6 worm cellular contexts compared by ENCODE assay signal in the genomic region with DNA sequence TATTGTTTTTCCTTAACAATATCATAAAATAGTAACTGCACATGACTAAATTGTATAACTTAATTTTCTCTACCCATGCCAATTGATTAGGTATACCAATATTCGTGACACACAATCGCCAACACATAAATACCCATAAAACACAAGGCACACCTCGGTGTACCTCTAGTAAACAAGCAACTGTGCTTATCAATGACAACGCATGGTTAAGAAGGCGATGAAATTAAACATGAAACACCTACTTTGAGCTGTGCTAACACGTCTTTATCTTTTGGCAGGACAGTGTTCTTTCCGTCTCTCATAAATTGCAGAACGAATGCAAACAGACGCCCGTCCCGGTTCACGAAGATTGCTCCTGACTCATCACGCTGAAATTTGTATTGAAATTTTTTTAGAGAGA.
TF ChIP-seq lines count a peak whose summit lies in the region.

No protein-coding gene starts in this region.

TF ChIP-seq in whole organism, L1 larva, 84 proteins besides CTCF, POLR2A, EP300 and RAD21 (continues in another document):
- TF ChIP-seq nhr-12 (tag; optimal IDR thresholded peaks at IDR 0.05; lab: Kevin White, UChicago): no peak
- TF ChIP-seq hpl-2 (GFP tag; optimal IDR thresholded peaks at IDR 0.05; lab: Kevin White, UChicago): no peak
- no peak for TF ChIP-seq nhr-28 (tag; optimal IDR thresholded peaks at IDR 0.05; lab: Kevin White, UChicago)
- peak; percentile 76 for TF ChIP-seq pqm-1 (tag; optimal IDR thresholded peaks at IDR 0.05; lab: Kevin White, UChicago)
- no peak for TF ChIP-seq nhr-19 (GFP tag; conservative IDR thresholded peaks at IDR 0.05; lab: Robert Waterston, UW)
- TF ChIP-seq elt-2 (tag; optimal IDR thresholded peaks at IDR 0.05; lab: Kevin White, UChicago): peak; percentile 88
- TF ChIP-seq ceh-88 (GFP tag; IDR thresholded peaks at IDR 0.05; lab: Robert Waterston, UW): no peak
- TF ChIP-seq unc-98 (GFP tag; IDR thresholded peaks at IDR 0.05; lab: Robert Waterston, UW): no peak
- no peak for TF ChIP-seq ceh-82 (tag; optimal IDR thresholded peaks at IDR 0.05; lab: Kevin White, UChicago)
- TF ChIP-seq lin-13 (GFP tag; optimal IDR thresholded peaks at IDR 0.05; lab: Kevin White, UChicago): no peak
- no peak for TF ChIP-seq aly-2 (tag; optimal IDR thresholded peaks at IDR 0.05; lab: Kevin White, UChicago)
- TF ChIP-seq nhr-76 (tag; optimal IDR thresholded peaks at IDR 0.05; lab: Kevin White, UChicago): no peak
- no peak for TF ChIP-seq mef-2 (tag; optimal IDR thresholded peaks at IDR 0.05; lab: Kevin White, UChicago)
- TF ChIP-seq mab-9 (GFP tag; IDR thresholded peaks at IDR 0.05; lab: Robert Waterston, UW): no peak
- TF ChIP-seq hlh-4 (tag; optimal IDR thresholded peaks at IDR 0.05; lab: Kevin White, UChicago): no peak

TF ChIP-seq in whole organism, L2 larva, 48 proteins besides CTCF, POLR2A, EP300 and RAD21:
- TF ChIP-seq fos-1 (tag; optimal IDR thresholded peaks at IDR 0.05; lab: Kevin White, UChicago) (peak; percentile 96), sma-3 (GFP tag; optimal IDR thresholded peaks at IDR 0.05; lab: Kevin White, UChicago) (peak; percentile 11), F13H6.1 (tag; optimal IDR thresholded peaks at IDR 0.05; lab: Kevin White, UChicago) (peak; percentile 21), gmeb-1 (tag; optimal IDR thresholded peaks at IDR 0.05; lab: Kevin White, UChicago) (peak; percentile 53), dmd-4 (tag; optimal IDR thresholded peaks at IDR 0.05; lab: Kevin White, UChicago) (no peak), ama-1 (optimal IDR thresholded peaks at IDR 0.05; lab: Kevin White, UChicago) (no peak), sma-9 (GFP tag; optimal IDR thresholded peaks at IDR 0.05; lab: Kevin White, UChicago) (peak; percentile 73), sma-9 (tag; optimal IDR thresholded peaks at IDR 0.05; lab: Kevin White, UChicago) (no peak), lsy-2 (tag; optimal IDR thresholded peaks at IDR 0.05; lab: Kevin White, UChicago) (peak in 1 of 2 experiments; percentile 1), nhr-129 (tag; optimal IDR thresholded peaks at IDR 0.05; lab: Kevin White, UChicago) (peak; percentile 14), crh-2 (tag; optimal IDR thresholded peaks at IDR 0.05; lab: Kevin White, UChicago) (peak; percentile 83)

TF ChIP-seq in whole organism, L3 larva, 47 proteins besides CTCF, POLR2A, EP300 and RAD21:
- TF ChIP-seq mdl-1 (tag; optimal IDR thresholded peaks at IDR 0.05; lab: Kevin White, UChicago) (no peak), pqm-1 (tag; optimal IDR thresholded peaks at IDR 0.05; lab: Kevin White, UChicago) (peak; percentile 96), eor-1 (tag; optimal IDR thresholded peaks at IDR 0.05; lab: Kevin White, UChicago) (no peak), ceh-16 (tag; optimal IDR thresholded peaks at IDR 0.05; lab: Kevin White, UChicago) (no peak), elt-2 (tag; optimal IDR thresholded peaks at IDR 0.05; lab: Kevin White, UChicago) (peak; percentile 97), sea-2 (GFP tag; optimal IDR thresholded peaks at IDR 0.05; lab: Kevin White, UChicago) (no peak), jun-1 (tag; optimal IDR thresholded peaks at IDR 0.05; lab: Kevin White, UChicago) (peak; percentile 23), lsy-12 (tag; optimal IDR thresholded peaks at IDR 0.05; lab: Kevin White, UChicago) (peak; percentile 5), nhr-12 (tag; optimal IDR thresholded peaks at IDR 0.05; lab: Kevin White, UChicago) (no peak), nhr-237 (tag; optimal IDR thresholded peaks at IDR 0.05; lab: Kevin White, UChicago) (no peak), pha-4 (tag; optimal IDR thresholded peaks at IDR 0.05; lab: Kevin White, UChicago) (peak; percentile 76)

TF ChIP-seq in whole organism, L4 larva, 104 proteins besides CTCF, POLR2A, EP300 and RAD21 (continues in another document):
- TF ChIP-seq gei-8 (GFP tag; optimal IDR thresholded peaks at IDR 0.05; lab: Kevin White, UChicago) (no peak), lim-7 (GFP tag; IDR thresholded peaks at IDR 0.05; lab: Robert Waterston, UW) (no peak), madf-9 (GFP tag; conservative IDR thresholded peaks at IDR 0.05; lab: Robert Waterston, UW) (no peak), spr-1 (tag; optimal IDR thresholded peaks at IDR 0.05; lab: Kevin White, UChicago) (no peak), nhr-25 (tag; optimal IDR thresholded peaks at IDR 0.05; lab: Kevin White, UChicago; ENCODE audit: borderline replicate concordance, insufficient read depth) (no peak), ama-1 (optimal IDR thresholded peaks at IDR 0.05; lab: Kevin White, UChicago) (no peak), ceh-20 (GFP tag; IDR thresholded peaks at IDR 0.05; lab: Robert Waterston, UW) (no peak), nhr-42 (GFP tag; IDR thresholded peaks at IDR 0.05; lab: Robert Waterston, UW) (no peak), Y5F2A.4 (GFP tag; optimal IDR thresholded peaks at IDR 0.05; lab: Kevin White, UChicago) (no peak), lin-29 (GFP tag; IDR thresholded peaks at IDR 0.05; lab: Robert Waterston, UW) (no peak), fkh-10 (GFP tag; optimal IDR thresholded peaks at IDR 0.05; lab: Kevin White, UChicago) (no peak), F44E2.7 (GFP tag; IDR thresholded peaks at IDR 0.05; lab: Robert Waterston, UW) (no peak), lir-3 (tag; optimal IDR thresholded peaks at IDR 0.05; lab: Kevin White, UChicago) (no peak), aha-1 (tag; lab: Kevin White, UChicago) (no peak), mep-1 (tag; optimal IDR thresholded peaks at IDR 0.05; lab: Kevin White, UChicago) (peak; percentile 34), ZK337.2 (GFP tag; IDR thresholded peaks at IDR 0.05; lab: Robert Waterston, UW) (no peak), pqm-1 (tag; optimal IDR thresholded peaks at IDR 0.05; lab: Kevin White, UChicago) (peak; percentile 92), tag-97 (GFP tag; IDR thresholded peaks at IDR 0.05; lab: Robert Waterston, UW) (no peak), rbr-2 (tag; optimal IDR thresholded peaks at IDR 0.05; lab: Kevin White, UChicago) (no peak), dmd-9 (GFP tag; IDR thresholded peaks at IDR 0.05; lab: Robert Waterston, UW) (no peak)

TF ChIP-seq in whole organism, late embryonic, 69 proteins besides CTCF, POLR2A, EP300 and RAD21:
- TF ChIP-seq madf-2 (tag; optimal IDR thresholded peaks at IDR 0.05; lab: Kevin White, UChicago) (no peak), elt-2 (tag; optimal IDR thresholded peaks at IDR 0.05; lab: Kevin White, UChicago) (peak; percentile 40), pha-4 (tag; optimal IDR thresholded peaks at IDR 0.05; lab: Kevin White, UChicago) (no peak)

TF ChIP-seq in whole organism, young adult, 124 proteins besides CTCF, POLR2A, EP300 and RAD21 (continues in another document):
- TF ChIP-seq dox-1 (GFP tag; IDR thresholded peaks at IDR 0.05; lab: Robert Waterston, UW): peak; percentile 69; the same call in 1 of the 2 replicates
- no peak for TF ChIP-seq ztf-6 (GFP tag; IDR thresholded peaks at IDR 0.05; lab: Robert Waterston, UW)
- peak; percentile 56 for TF ChIP-seq ets-4 (GFP tag; optimal IDR thresholded peaks at IDR 0.05; lab: Kevin White, UChicago)
- no peak for TF ChIP-seq zim-3 (tag; optimal IDR thresholded peaks at IDR 0.05; lab: Kevin White, UChicago)
- no peak for TF ChIP-seq ztf-18 (tag; optimal IDR thresholded peaks at IDR 0.05; lab: Kevin White, UChicago)
- no peak for TF ChIP-seq bed-2 (GFP tag; IDR thresholded peaks at IDR 0.05; lab: Robert Waterston, UW)
- no peak for TF ChIP-seq hrde-1 (tag; optimal IDR thresholded peaks at IDR 0.05; lab: Kevin White, UChicago; ENCODE audit: borderline replicate concordance)
- peak; percentile 14 for TF ChIP-seq ztf-22 (GFP tag; optimal IDR thresholded peaks at IDR 0.05; lab: Kevin White, UChicago)
- TF ChIP-seq ceh-91 (GFP tag; IDR thresholded peaks at IDR 0.05; lab: Robert Waterston, UW): no peak
- no peak for TF ChIP-seq F33H1.4 (GFP tag; IDR thresholded peaks at IDR 0.05; lab: Robert Waterston, UW)
- TF ChIP-seq K11D2.4 (GFP tag; IDR thresholded peaks at IDR 0.05; lab: Robert Waterston, UW): no peak
- TF ChIP-seq F37B4.10 (GFP tag; IDR thresholded peaks at IDR 0.05; lab: Robert Waterston, UW): no peak
- no peak for TF ChIP-seq dpff-1 (tag; optimal IDR thresholded peaks at IDR 0.05; lab: Kevin White, UChicago)
- TF ChIP-seq sdz-38 (tag; optimal IDR thresholded peaks at IDR 0.05; lab: Kevin White, UChicago): no peak
- TF ChIP-seq lir-1 (GFP tag; conservative IDR thresholded peaks at IDR 0.05; lab: Robert Waterston, UW): no peak
- no peak for TF ChIP-seq F10E7.11 (tag; optimal IDR thresholded peaks at IDR 0.05; lab: Kevin White, UChicago)
- no peak for TF ChIP-seq nhr-27 (tag; optimal IDR thresholded peaks at IDR 0.05; lab: Kevin White, UChicago)
- no peak for TF ChIP-seq die-1 (tag; optimal IDR thresholded peaks at IDR 0.05; lab: Kevin White, UChicago)
- no peak for TF ChIP-seq mcd-1 (GFP tag; IDR thresholded peaks at IDR 0.05; lab: Robert Waterston, UW)
- TF ChIP-seq ceh-58 (GFP tag; IDR thresholded peaks at IDR 0.05; lab: Robert Waterston, UW): no peak
- no peak for TF ChIP-seq lag-1 (GFP tag; IDR thresholded peaks at IDR 0.05; lab: Robert Waterston, UW)
- no peak for TF ChIP-seq xnd-1 (tag; optimal IDR thresholded peaks at IDR 0.05; lab: Kevin White, UChicago)
- peak; percentile 32 for TF ChIP-seq tbp1 (GFP tag; optimal IDR thresholded peaks at IDR 0.05; lab: Kevin White, UChicago)
- TF ChIP-seq lin-26 (GFP tag; IDR thresholded peaks at IDR 0.05; lab: Robert Waterston, UW): no peak
- no peak for TF ChIP-seq hmg-1.2 (GFP tag; IDR thresholded peaks at IDR 0.05; lab: Robert Waterston, UW)
- TF ChIP-seq cebp-1 (GFP tag; IDR thresholded peaks at IDR 0.05; lab: Robert Waterston, UW): peak; percentile 41; the same call in 1 of the 2 replicates
- TF ChIP-seq cebp-1 (tag; optimal IDR thresholded peaks at IDR 0.05; lab: Kevin White, UChicago): peak; percentile 51
- TF ChIP-seq attf-5 (GFP tag; optimal IDR thresholded peaks at IDR 0.05; lab: Kevin White, UChicago): peak; percentile 2
- no peak for TF ChIP-seq nhr-120 (GFP tag; IDR thresholded peaks at IDR 0.05; lab: Robert Waterston, UW)
- no peak for TF ChIP-seq bed-1 (GFP tag; IDR thresholded peaks at IDR 0.05; lab: Robert Waterston, UW)
- TF ChIP-seq let-607 (tag; optimal IDR thresholded peaks at IDR 0.05; lab: Kevin White, UChicago): peak in 1 of 2 experiments; percentile 35
- TF ChIP-seq B0035.1 (tag; optimal IDR thresholded peaks at IDR 0.05; lab: Kevin White, UChicago): no peak
- no peak for TF ChIP-seq madf-3 (GFP tag; IDR thresholded peaks at IDR 0.05; lab: Robert Waterston, UW)
- TF ChIP-seq Y67H2A.10 (GFP tag; conservative IDR thresholded peaks at IDR 0.05; lab: Robert Waterston, UW): no peak
- TF ChIP-seq nhr-80 (tag; optimal IDR thresholded peaks at IDR 0.05; lab: Kevin White, UChicago): peak; percentile 94
- no peak for TF ChIP-seq ekl-4 (GFP tag; IDR thresholded peaks at IDR 0.05; lab: Robert Waterston, UW)
- no peak for TF ChIP-seq hsf-1 (GFP tag; IDR thresholded peaks at IDR 0.05; lab: Robert Waterston, UW)
- TF ChIP-seq aptf-3 (GFP tag; IDR thresholded peaks at IDR 0.05; lab: Robert Waterston, UW): no peak
- peak; percentile 12 for TF ChIP-seq atf-7 (tag; optimal IDR thresholded peaks at IDR 0.05; lab: Kevin White, UChicago)
